Worm (Caenorhabditis elegans): ENCODE measurements around the gene F18H3.1.

The F18H3.1 gene

DNA sequence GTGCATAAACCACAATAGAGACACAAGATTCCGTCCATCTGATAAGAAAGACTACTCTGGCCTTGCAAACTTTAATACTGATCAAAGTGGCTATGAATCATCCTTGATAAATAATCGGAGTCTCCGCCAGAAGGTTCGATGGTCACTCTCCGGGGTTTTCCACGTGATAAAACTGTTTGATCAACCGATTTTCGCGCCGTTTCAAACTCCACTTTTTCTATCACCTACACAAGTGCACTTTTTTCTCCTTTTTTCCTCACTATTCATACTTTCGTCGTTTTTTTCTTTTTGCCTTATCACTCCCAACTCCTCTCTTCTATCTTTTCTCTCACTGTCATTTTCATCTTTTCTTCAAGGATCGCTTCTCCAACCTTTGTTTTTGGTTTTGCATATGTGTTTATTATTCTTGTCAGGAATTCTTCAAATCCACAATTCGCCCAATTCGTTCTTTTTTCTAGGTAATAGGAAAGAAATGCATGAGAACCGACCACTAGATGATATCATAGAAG, 9.2 kb downstream of the F18H3.1 start, which contains the start of gene F18H3.4:
Gene F18H3.4, plus strand, starts transcription at position 459 of the 509 bp plus-strand sequence.
- TF ChIP-seq fos-1 (tag; optimal IDR thresholded peaks at IDR 0.05) (peak; percentile 90), elt-3 (tag; optimal IDR thresholded peaks at IDR 0.05) (peak in 1 of 3 experiments; percentile 27), hmg-11 (tag; optimal IDR thresholded peaks at IDR 0.05) (peak; percentile 20), elt-1 (tag; optimal IDR thresholded peaks at IDR 0.05) (no peak), ceh-82 (tag; optimal IDR thresholded peaks at IDR 0.05) (no peak), unc-39 (tag; optimal IDR thresholded peaks at IDR 0.05) (no peak), fkh-10 (GFP tag; optimal IDR thresholded peaks at IDR 0.05) (no peak), pqm-1 (tag; optimal IDR thresholded peaks at IDR 0.05) (peak; percentile 99), pha-4 (tag; optimal IDR thresholded peaks at IDR 0.05) (peak; percentile 65), lsy-12 (tag; optimal IDR thresholded peaks at IDR 0.05) (no peak), nfya-1 (tag; optimal IDR thresholded peaks at IDR 0.05; ENCODE audit: insufficient read depth) (peak; percentile 19), jun-1 (tag; optimal IDR thresholded peaks at IDR 0.05) (peak; percentile 94), ceh-28 (tag; optimal IDR thresholded peaks at IDR 0.05) (peak; percentile 30), nhr-23 (tag; optimal IDR thresholded peaks at IDR 0.05) (peak; percentile 34), egl-5 (tag; optimal IDR thresholded peaks at IDR 0.05) (no peak), ama-1 (optimal IDR thresholded peaks at IDR 0.05) (no peak), elt-2 (tag; optimal IDR thresholded peaks at IDR 0.05) (peak; percentile 98), nhr-43 (tag; optimal IDR thresholded peaks at IDR 0.05; ENCODE audit: poor library complexity, severe bottlenecking) (peak; percentile 29)

DNA sequence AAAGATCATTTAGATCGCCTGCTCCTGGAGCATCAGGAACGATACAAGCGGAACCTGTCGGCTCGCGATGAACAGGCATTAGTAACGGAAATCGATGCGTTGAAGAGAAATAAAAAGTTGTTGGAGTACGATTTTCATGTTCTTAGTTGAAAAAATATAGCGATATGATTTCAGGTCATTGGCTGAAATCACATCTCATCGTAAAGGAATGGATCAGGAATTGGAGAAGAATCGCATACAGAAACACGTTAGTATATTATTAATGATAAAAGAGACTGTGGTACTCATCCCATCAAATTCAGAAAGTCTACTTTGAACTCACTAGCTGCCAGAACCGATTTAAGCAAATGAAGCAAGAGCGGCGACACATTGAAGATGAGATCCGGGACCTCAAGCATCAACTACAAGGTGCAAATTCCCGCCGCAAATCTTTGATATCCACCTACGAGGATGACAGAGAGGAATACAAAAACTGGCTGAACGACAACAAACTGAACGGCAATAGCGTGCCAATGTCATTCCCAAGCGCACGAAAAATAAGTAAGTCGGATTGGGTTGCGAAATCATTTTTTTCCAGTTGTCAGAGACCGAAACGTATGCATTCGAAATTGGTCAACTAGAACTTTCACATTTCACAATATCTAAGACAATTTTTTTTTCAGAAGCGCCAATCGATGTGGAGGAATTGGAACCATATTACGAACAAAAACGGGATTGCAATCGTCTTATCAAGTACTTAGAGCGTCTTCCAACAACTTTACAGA, 10.7 kb downstream of the F18H3.1 start:
- no peak for TF ChIP-seq lin-15B (tag; optimal IDR thresholded peaks at IDR 0.05)

DNA sequence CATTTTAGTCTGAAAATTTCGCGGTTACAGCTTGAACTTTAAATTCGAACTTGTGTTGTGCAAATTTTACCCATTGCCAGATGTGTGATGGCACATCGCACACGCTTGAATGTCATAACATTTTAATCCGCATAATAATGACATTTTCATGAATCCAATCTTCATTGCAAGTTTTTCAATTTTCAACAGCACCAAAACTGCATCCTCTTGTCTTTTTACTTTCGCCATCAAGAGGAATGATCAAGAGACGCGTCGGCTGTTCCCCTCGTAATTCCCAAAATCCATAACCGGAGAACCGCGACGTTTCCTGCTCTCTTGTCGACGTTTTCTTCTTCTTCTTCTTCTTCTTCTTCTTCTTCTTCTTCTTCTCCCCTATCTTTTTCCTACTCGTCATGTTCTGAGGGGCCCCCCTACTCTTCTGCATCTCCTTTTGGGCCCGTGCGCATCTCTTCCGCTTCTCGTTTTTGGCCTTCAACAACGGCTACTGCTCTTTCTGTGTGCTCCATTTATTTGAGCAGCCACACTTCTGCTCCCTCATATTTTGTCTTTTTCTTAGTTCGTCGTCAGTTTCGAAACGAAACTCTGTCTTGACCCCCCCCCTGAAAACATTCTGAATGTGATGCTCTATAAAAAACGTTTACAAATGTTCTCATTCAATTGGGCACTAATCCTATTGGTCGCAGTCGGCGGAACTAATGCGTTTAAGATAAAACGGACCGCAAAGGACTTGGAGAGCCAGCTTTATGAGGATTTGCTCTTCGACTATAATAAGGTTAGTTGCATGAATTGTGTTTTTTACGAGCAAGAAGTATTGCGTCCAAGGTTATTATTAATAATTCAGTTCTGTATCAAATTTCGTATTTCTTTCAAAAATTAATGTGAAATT, 13.2 kb downstream of the F18H3.1 start, which contains the start of gene acr-12:
Gene acr-12, plus strand, starts transcription at position 430 of the 886 bp plus-strand sequence.
- TF ChIP-seq nhr-76 (tag; optimal IDR thresholded peaks at IDR 0.05) (no peak), nfya-1 (tag; optimal IDR thresholded peaks at IDR 0.05; ENCODE audit: insufficient read depth) (peak; percentile 9), hmg-11 (tag; optimal IDR thresholded peaks at IDR 0.05) (peak; percentile 44), lin-39 (tag; optimal IDR thresholded peaks at IDR 0.05) (peak; percentile 46), ceh-16 (tag; optimal IDR thresholded peaks at IDR 0.05) (no peak)

DNA sequence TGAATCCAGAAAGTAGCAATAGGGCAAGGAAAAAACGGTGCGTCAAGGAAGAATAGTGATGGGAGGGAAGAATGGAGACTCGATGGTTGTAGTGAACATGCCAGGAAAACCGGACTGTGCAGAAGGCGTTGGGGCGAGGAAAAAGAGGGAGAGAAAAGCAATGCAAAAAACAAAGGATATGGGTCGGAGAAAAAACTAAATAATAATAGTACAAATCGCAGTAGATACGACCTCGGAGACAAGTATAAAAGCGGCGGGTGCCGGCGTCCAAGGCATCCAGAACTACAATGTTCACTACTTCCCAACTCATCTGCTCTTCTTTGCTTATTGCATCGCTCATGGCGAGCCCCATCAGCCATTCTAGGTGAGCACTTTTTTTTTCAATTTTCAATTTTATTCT, 17.3 kb downstream of the F18H3.1 start, which contains the start of gene R01E6.5:
Gene R01E6.5, plus strand, starts transcription at position 301 of the 400 bp plus-strand sequence.
- TF ChIP-seq elt-3 (tag; optimal IDR thresholded peaks at IDR 0.05) = no peak

DNA sequence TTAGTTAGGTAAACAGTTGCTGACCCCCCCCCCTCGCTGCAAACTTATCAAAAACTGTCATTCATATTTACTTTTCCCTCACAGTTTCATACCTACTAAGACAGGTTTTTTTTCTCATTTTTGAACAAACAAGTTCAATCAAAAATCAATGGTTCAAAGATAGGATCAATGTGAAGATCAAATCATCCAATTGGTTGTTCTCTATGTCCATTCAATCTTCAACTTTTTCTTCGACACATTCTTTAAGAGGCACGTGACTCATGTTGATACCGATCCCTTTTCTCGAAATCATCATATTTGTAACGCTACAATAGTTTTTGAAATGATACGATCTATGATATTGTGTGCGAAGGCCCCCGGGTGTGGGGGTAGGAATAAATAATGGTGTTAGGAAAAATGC, 20.2 kb downstream of the F18H3.1 start:
- TF ChIP-seq jun-1 (tag; optimal IDR thresholded peaks at IDR 0.05) = peak; percentile 46
- TF ChIP-seq nhr-25 (tag; optimal IDR thresholded peaks at IDR 0.05) = peak; percentile 70
- TF ChIP-seq ceh-28 (tag; optimal IDR thresholded peaks at IDR 0.05) = peak; percentile 21
- no peak for TF ChIP-seq nhr-28 (tag; optimal IDR thresholded peaks at IDR 0.05)
- TF ChIP-seq elt-2 (tag; optimal IDR thresholded peaks at IDR 0.05) = peak; percentile 6
- TF ChIP-seq tbx-2 (tag; optimal IDR thresholded peaks at IDR 0.05) = no peak
- peak; percentile 72 for TF ChIP-seq nhr-43 (tag; optimal IDR thresholded peaks at IDR 0.05; ENCODE audit: poor library complexity, severe bottlenecking)
- TF ChIP-seq elt-1 (tag; optimal IDR thresholded peaks at IDR 0.05) = peak; percentile 97
- TF ChIP-seq eor-1 (tag; optimal IDR thresholded peaks at IDR 0.05) = no peak
- TF ChIP-seq pha-4 (tag; optimal IDR thresholded peaks at IDR 0.05) = peak; percentile 40
- TF ChIP-seq elt-3 (tag; optimal IDR thresholded peaks at IDR 0.05) = peak; percentile 45 to 62 (median 46)
- TF ChIP-seq nhr-23 (tag; optimal IDR thresholded peaks at IDR 0.05) = peak; percentile 70

DNA sequence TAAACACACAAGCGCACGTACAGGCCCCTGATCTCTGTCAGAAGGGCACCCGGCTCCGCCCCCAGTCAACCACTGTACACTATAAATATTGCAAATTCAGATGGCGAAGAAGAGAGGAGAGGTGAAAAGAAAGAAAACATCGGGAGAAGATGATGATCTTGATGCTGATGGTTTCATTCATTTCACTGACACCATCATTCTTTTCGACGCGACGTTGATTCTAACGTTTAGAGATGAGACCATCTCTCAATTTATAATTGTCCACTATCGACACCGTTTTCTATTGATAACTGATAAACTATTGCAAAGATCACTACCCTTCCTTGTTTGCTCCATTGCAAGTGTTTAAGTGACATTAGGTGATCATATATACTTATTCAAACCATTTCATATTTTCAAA, 21.9 kb downstream of the F18H3.1 start:
- peak; percentile 29 for TF ChIP-seq nhr-23 (tag; optimal IDR thresholded peaks at IDR 0.05)
- TF ChIP-seq lin-15B (tag; optimal IDR thresholded peaks at IDR 0.05) = no peak
- no peak for TF ChIP-seq fkh-2 (tag; optimal IDR thresholded peaks at IDR 0.05)
- no peak for TF ChIP-seq sea-2 (GFP tag; optimal IDR thresholded peaks at IDR 0.05)
- TF ChIP-seq R02D3.7 (tag; optimal IDR thresholded peaks at IDR 0.05) = no peak
- TF ChIP-seq ZK546.5 (tag; optimal IDR thresholded peaks at IDR 0.05) = no peak
- no peak for TF ChIP-seq ceh-28 (tag; optimal IDR thresholded peaks at IDR 0.05)
- no peak for TF ChIP-seq nhr-76 (tag; optimal IDR thresholded peaks at IDR 0.05)
- no peak for TF ChIP-seq eor-1 (tag; optimal IDR thresholded peaks at IDR 0.05)
- TF ChIP-seq snpc-4 (tag; optimal IDR thresholded peaks at IDR 0.05) = no peak
- TF ChIP-seq elt-1 (tag; optimal IDR thresholded peaks at IDR 0.05) = peak; percentile 37
- no peak for TF ChIP-seq nhr-237 (tag; optimal IDR thresholded peaks at IDR 0.05)
- no peak for TF ChIP-seq nhr-77 (tag; optimal IDR thresholded peaks at IDR 0.05)
- TF ChIP-seq ceh-16 (tag; optimal IDR thresholded peaks at IDR 0.05) = no peak
- TF ChIP-seq zag-1 (tag; optimal IDR thresholded peaks at IDR 0.05) = no peak
- TF ChIP-seq nhr-67 (tag; optimal IDR thresholded peaks at IDR 0.05) = no peak
- TF ChIP-seq pha-4 (tag; optimal IDR thresholded peaks at IDR 0.05) = no peak
- TF ChIP-seq lin-39 (tag; optimal IDR thresholded peaks at IDR 0.05) = no peak
- TF ChIP-seq jun-1 (tag; optimal IDR thresholded peaks at IDR 0.05) = no peak
- TF ChIP-seq ama-1 (optimal IDR thresholded peaks at IDR 0.05) = peak; percentile 85
- no peak for TF ChIP-seq ztf-11 (tag; optimal IDR thresholded peaks at IDR 0.05)
- no peak for TF ChIP-seq nhr-12 (tag; optimal IDR thresholded peaks at IDR 0.05)
